Fruit fly (Drosophila melanogaster): ENCODE measurements around the gene CG11537.

The CG11537 gene

dm6 chr3L:3143383-3143962 lies at the start of gene CG11537, which contains the start of gene Alg2:
Gene CG11537, minus strand, starts transcription at chr3L:3143457.
Gene Alg2, plus strand, starts transcription at chr3L:3143808.
- TF ChIP-seq CG11294 (GFP tag; IDR thresholded peaks at IDR 0.05) (no peak), fkh (GFP tag; optimal IDR thresholded peaks at IDR 0.05) (no peak), Eip78C (GFP tag) (no peak), CG10631 (GFP tag; optimal IDR thresholded peaks at IDR 0.05) (no peak), salr (GFP tag; optimal IDR thresholded peaks at IDR 0.05) (peak in 1 of 2 experiments; percentile 7), svp (GFP tag) (peak; percentile 64), CG3032 (tag; optimal IDR thresholded peaks at IDR 0.05) (peak; percentile 36), lz (GFP tag; optimal IDR thresholded peaks at IDR 0.05) (no peak), Sox15 (GFP tag; optimal IDR thresholded peaks at IDR 0.05) (no peak), OdsH (GFP tag; optimal IDR thresholded peaks at IDR 0.05) (peak; percentile 34), CG6854 (GFP tag; optimal IDR thresholded peaks at IDR 0.05) (no peak), CG4318 (GFP tag; optimal IDR thresholded peaks at IDR 0.05) (no peak), CG8632 (GFP tag; optimal IDR thresholded peaks at IDR 0.05) (no peak), CG6792 (GFP tag; optimal IDR thresholded peaks at IDR 0.05) (peak; percentile 11), Ets96B (tag; optimal IDR thresholded peaks at IDR 0.05) (peak; percentile 10), CG32006 (GFP tag; optimal IDR thresholded peaks at IDR 0.05) (no peak), CG34406 (GFP tag; optimal IDR thresholded peaks at IDR 0.05) (peak; percentile 10), spab (GFP tag; optimal IDR thresholded peaks at IDR 0.05) (no peak), CG3919 (GFP tag; optimal IDR thresholded peaks at IDR 0.05) (peak; percentile 31), achi (GFP tag; optimal IDR thresholded peaks at IDR 0.05) (peak; percentile 88), Eip93F (GFP tag; optimal IDR thresholded peaks at IDR 0.05) (no peak), dsx (GFP tag; optimal IDR thresholded peaks at IDR 0.05; ENCODE audit: poor library complexity, severe bottlenecking) (no peak), vri (GFP tag; optimal IDR thresholded peaks at IDR 0.05) (peak; percentile 16), Gug (GFP tag; IDR thresholded peaks at IDR 0.05) (no peak), CG6276 (GFP tag; optimal IDR thresholded peaks at IDR 0.05) (no peak), esn (GFP tag; optimal IDR thresholded peaks at IDR 0.05) (peak; percentile 24), ss (GFP tag; optimal IDR thresholded peaks at IDR 0.05) (peak in 1 of 2 experiments; percentile 12), Sox14 (GFP tag; optimal IDR thresholded peaks at IDR 0.05) (peak; percentile 40), topi (GFP tag; optimal IDR thresholded peaks at IDR 0.05) (no peak), CG31627 (GFP tag; optimal IDR thresholded peaks at IDR 0.05) (peak; percentile 15)

dm6 chr3L:3192912-3193311 lies 49.7 kb upstream of the CG11537 start, which contains the start of gene Hsp83:
Gene Hsp83, plus strand, starts transcription at chr3L:3192969.
- TF ChIP-seq CG10669 (GFP tag; optimal IDR thresholded peaks at IDR 0.05) (peak; percentile 90), CG3032 (tag; optimal IDR thresholded peaks at IDR 0.05) (peak; percentile 82), CG15336 (GFP tag; IDR thresholded peaks at IDR 0.05) (peak; percentile 72), CG10631 (GFP tag; optimal IDR thresholded peaks at IDR 0.05) (peak; percentile 77), CG11902 (GFP tag; optimal IDR thresholded peaks at IDR 0.05) (peak; percentile 34), ss (GFP tag; optimal IDR thresholded peaks at IDR 0.05) (peak; percentile 98), CG8319 (GFP tag; optimal IDR thresholded peaks at IDR 0.05) (peak; percentile 89), Ets21C (GFP tag; optimal IDR thresholded peaks at IDR 0.05) (peak; percentile 76), pdm3 (GFP tag; optimal IDR thresholded peaks at IDR 0.05) (peak; percentile 88), CG9139 (GFP tag; optimal IDR thresholded peaks at IDR 0.05) (peak; percentile 98), Blimp-1 (GFP tag; optimal IDR thresholded peaks at IDR 0.05) (peak; percentile 91), CG6808 (GFP tag; optimal IDR thresholded peaks at IDR 0.05) (peak; percentile 93), Sox15 (GFP tag; optimal IDR thresholded peaks at IDR 0.05) (peak; percentile 18), Ets96B (tag; optimal IDR thresholded peaks at IDR 0.05) (peak; percentile 68), svp (GFP tag) (no peak), CG6276 (GFP tag; optimal IDR thresholded peaks at IDR 0.05) (no peak), Sox102F (GFP tag; optimal IDR thresholded peaks at IDR 0.05) (peak; percentile 98), acj6 (GFP tag; optimal IDR thresholded peaks at IDR 0.05) (peak; percentile 85), CG6854 (GFP tag; optimal IDR thresholded peaks at IDR 0.05) (peak; percentile 100), salr (GFP tag; optimal IDR thresholded peaks at IDR 0.05) (peak; percentile 3 to 90), fd59A (GFP tag; optimal IDR thresholded peaks at IDR 0.05) (peak; percentile 85), lz (GFP tag; optimal IDR thresholded peaks at IDR 0.05) (peak; percentile 93), Sox14 (GFP tag; optimal IDR thresholded peaks at IDR 0.05) (peak; percentile 84), CG4318 (GFP tag; optimal IDR thresholded peaks at IDR 0.05) (peak; percentile 34), Hr39 (GFP tag; optimal IDR thresholded peaks at IDR 0.05) (peak; percentile 75), CG3919 (GFP tag; optimal IDR thresholded peaks at IDR 0.05) (peak; percentile 96), CG34406 (GFP tag; optimal IDR thresholded peaks at IDR 0.05) (peak; percentile 93), CG6792 (GFP tag; optimal IDR thresholded peaks at IDR 0.05) (peak; percentile 90), vri (GFP tag; optimal IDR thresholded peaks at IDR 0.05) (peak; percentile 98), fkh (GFP tag; optimal IDR thresholded peaks at IDR 0.05) (peak; percentile 82), Smox (GFP tag; optimal IDR thresholded peaks at IDR 0.05) (peak; percentile 88), CG16779 (tag; optimal IDR thresholded peaks at IDR 0.05) (peak; percentile 98), topi (GFP tag; optimal IDR thresholded peaks at IDR 0.05) (peak; percentile 92), OdsH (GFP tag; optimal IDR thresholded peaks at IDR 0.05) (peak; percentile 84), cyc (GFP tag; optimal IDR thresholded peaks at IDR 0.05) (peak; percentile 90)

All from whole organism, prepupa.